Fruit fly (Drosophila melanogaster): ENCODE measurements around the gene CG8042.

Gene CG8042

dm6 chr3L:7956718-7957117, 18.1 kb downstream of the CG8042 start:
- no peak for TF ChIP-seq noc (tag; optimal IDR thresholded peaks at IDR 0.05)

dm6 chr3L:7954967-7955366, 19.8 kb downstream of the CG8042 start:
- no peak for TF ChIP-seq noc (tag; optimal IDR thresholded peaks at IDR 0.05)

- TF ChIP-seq noc (tag; optimal IDR thresholded peaks at IDR 0.05): no peak
Observed at dm6 chr3L:7953728-7954127, 21.1 kb downstream of the CG8042 start.

dm6 chr3L:7952978-7953377, 21.8 kb downstream of the CG8042 start:
- no peak for TF ChIP-seq noc (tag; optimal IDR thresholded peaks at IDR 0.05)

- no peak for TF ChIP-seq noc (tag; optimal IDR thresholded peaks at IDR 0.05)
Observed at dm6 chr3L:7952560-7952959, 22.2 kb downstream of the CG8042 start.

- TF ChIP-seq noc (tag; optimal IDR thresholded peaks at IDR 0.05): peak; percentile 98
Observed at dm6 chr3L:7951841-7952240, 22.9 kb downstream of the CG8042 start.

dm6 chr3L:7949778-7950177, 25.0 kb downstream of the CG8042 start:
- no peak for TF ChIP-seq noc (tag; optimal IDR thresholded peaks at IDR 0.05)

dm6 chr3L:7947880-7948286, 26.9 kb downstream of the CG8042 start, which contains the start of gene exex:
Gene exex (plus strand): TSS chr3L:7948186.
- peak; percentile 63 for TF ChIP-seq noc (tag; optimal IDR thresholded peaks at IDR 0.05)

dm6 chr3L:7946222-7946621, 28.6 kb downstream of the CG8042 start, which contains the start of gene CG43880:
Gene CG43880 (minus strand): TSS chr3L:7946322.
- TF ChIP-seq noc (tag; optimal IDR thresholded peaks at IDR 0.05): no peak

dm6 chr3L:7943950-7944349, 30.8 kb downstream of the CG8042 start:
- peak; percentile 4 for TF ChIP-seq noc (tag; optimal IDR thresholded peaks at IDR 0.05)

- TF ChIP-seq noc (tag; optimal IDR thresholded peaks at IDR 0.05): no peak
Observed at dm6 chr3L:7943046-7943445, 31.7 kb downstream of the CG8042 start.

dm6 chr3L:7942403-7942952, 32.3 kb downstream of the CG8042 start:
- TF ChIP-seq noc (tag; optimal IDR thresholded peaks at IDR 0.05): peak; percentile 91

- TF ChIP-seq noc (tag; optimal IDR thresholded peaks at IDR 0.05): no peak
Observed at dm6 chr3L:7941514-7941913, 33.3 kb downstream of the CG8042 start.

dm6 chr3L:7940558-7941238, 34.1 kb downstream of the CG8042 start:
- peak; percentile 93 for TF ChIP-seq noc (tag; optimal IDR thresholded peaks at IDR 0.05)

- no peak for TF ChIP-seq noc (tag; optimal IDR thresholded peaks at IDR 0.05)
Observed at dm6 chr3L:7938638-7939037, 36.2 kb downstream of the CG8042 start.

- no peak for TF ChIP-seq noc (tag; optimal IDR thresholded peaks at IDR 0.05)
Observed at dm6 chr3L:7935933-7936494, 38.8 kb downstream of the CG8042 start, which contains the start of the genes syd and Srp9. Gene syd (minus strand): TSS chr3L:7936120. Gene Srp9 (plus strand): TSS chr3L:7936373.

dm6 chr3L:7935409-7935932, 39.3 kb downstream of the CG8042 start:
- no peak for TF ChIP-seq noc (tag; optimal IDR thresholded peaks at IDR 0.05)

Data from whole organism, larva.